Fruit fly (Drosophila melanogaster) whole organism, embryonic: Measurements from ENCODE around the gene CG16813.

Experiments used
- Aef1 ChIP-seq: fragments of 200-800 bp; sonication (Bioruptor generic); IDR thresholded peaks from 3 replicates; pipeline ENCODE4 v1.3.6; 2022; ENCODE audit warnings: missing biosample characterization, missing genetic modification characterization
- Bteb2 ChIP-seq: fragments of 200-800 bp; sonication (Bioruptor generic); optimal IDR thresholded peaks from 2 replicates; lab custom pipeline; 2016; ENCODE audit warnings: missing biosample characterization, missing genetic modification characterization
- CG10321 ChIP-seq: fragments of 200-800 bp; sonication (Bioruptor generic); IDR thresholded peaks from 2 replicates; pipeline ENCODE4 v1.3.6; 2022; ENCODE audit warnings: missing biosample characterization, missing genetic modification characterization
- CG11085 ChIP-seq: fragments of 200-800 bp; sonication (Bioruptor generic); IDR thresholded peaks from 2 replicates; pipeline ENCODE4 v1.3.6; 2022; ENCODE audit warnings: missing biosample characterization, missing genetic modification characterization
- CG11093 ChIP-seq: fragments of 200-800 bp; sonication (Bioruptor generic); IDR thresholded peaks from 3 replicates; pipeline ENCODE4 v1.3.6; 2022; ENCODE audit warnings: missing biosample characterization, missing genetic modification characterization
- CG12942 ChIP-seq: fragments of 200-800 bp; sonication (Bioruptor generic); optimal IDR thresholded peaks from 3 replicates; lab custom pipeline; 2016; ENCODE audit warnings: missing biosample characterization, missing genetic modification characterization
- CG14050 ChIP-seq: fragments of 200-800 bp; sonication (Bioruptor generic); IDR thresholded peaks from 3 replicates; pipeline ENCODE4 v1.3.6; 2022; ENCODE audit warnings: missing biosample characterization, missing genetic modification characterization
- CG14860 ChIP-seq: fragments of 200-800 bp; sonication (Bioruptor generic); IDR thresholded peaks from 3 replicates; pipeline ENCODE4 v1.3.6; 2022; ENCODE audit warnings: missing biosample characterization, missing genetic modification characterization; ENCODE audit not compliant: partially characterized antibody
- CG1529 ChIP-seq: fragments of 200-800 bp; sonication (Bioruptor generic); optimal IDR thresholded peaks from 3 replicates; lab custom pipeline; 2018; ENCODE audit warnings: missing biosample characterization, missing genetic modification characterization
- CG16813 ChIP-seq: fragments of 200-800 bp; sonication (Bioruptor generic); IDR thresholded peaks from 3 replicates; pipeline ENCODE4 v1.3.6; 2022; ENCODE audit warnings: missing biosample characterization, missing genetic modification characterization; ENCODE audit not compliant: partially characterized antibody
- CG2875 ChIP-seq: fragments of 200-800 bp; sonication (Bioruptor generic); optimal IDR thresholded peaks from 2 replicates; lab custom pipeline; 2017; ENCODE audit warnings: missing biosample characterization, mild to moderate bottlenecking, missing genetic modification characterization, missing genetic modification reagents
- CG30020 ChIP-seq: fragments of 200-800 bp; optimal IDR thresholded peaks from 2 replicates; lab custom pipeline; 2019; ENCODE audit warnings: missing biosample characterization, mild to moderate bottlenecking, missing genetic modification characterization, moderate library complexity
- CG30431 ChIP-seq: fragments of 200-800 bp; sonication (Bioruptor generic); optimal IDR thresholded peaks from 2 replicates; lab custom pipeline; 2017; ENCODE audit warnings: missing biosample characterization, missing genetic modification characterization
- CG33213 ChIP-seq: fragments of 200-800 bp; sonication (Bioruptor generic); optimal IDR thresholded peaks from 3 replicates; lab custom pipeline; 2016; ENCODE audit warnings: missing biosample characterization, missing genetic modification characterization
- CG4404 ChIP-seq: fragments of 200-800 bp; sonication (Bioruptor generic); IDR thresholded peaks from 2 replicates; pipeline ENCODE4 v1.3.6; 2022; ENCODE audit warnings: missing biosample characterization, missing genetic modification characterization
- CG4730 ChIP-seq: fragments of 200-800 bp; sonication (Bioruptor generic); IDR thresholded peaks from 2 replicates; pipeline ENCODE4 v1.3.6; 2022; ENCODE audit warnings: missing biosample characterization, missing genetic modification characterization
- CG5245 ChIP-seq: fragments of 200-800 bp; sonication (Bioruptor generic); optimal IDR thresholded peaks from 3 replicates; lab custom pipeline; 2016; ENCODE audit warnings: missing biosample characterization, missing genetic modification characterization
- CG7372 ChIP-seq: fragments of 200-800 bp; sonication (Bioruptor generic); IDR thresholded peaks from 2 replicates; pipeline ENCODE4 v1.3.6; 2022; ENCODE audit warnings: missing biosample characterization, missing genetic modification characterization
- CG8478 ChIP-seq: fragments of >200 bp; optimal IDR thresholded peaks from 2 replicates; lab custom pipeline; 2018
- CG8924 ChIP-seq: fragments of 200-800 bp; optimal IDR thresholded peaks from 3 replicates; lab custom pipeline; 2019; ENCODE audit warnings: missing biosample characterization, mild to moderate bottlenecking, missing genetic modification characterization, moderate library complexity
- CG9817 ChIP-seq: fragments of 200-800 bp; sonication (Bioruptor generic); optimal IDR thresholded peaks from 2 replicates; lab custom pipeline; 2018; ENCODE audit warnings: missing biosample characterization, mild to moderate bottlenecking, missing genetic modification characterization, moderate library complexity
- CG9932 ChIP-seq: fragments of 200-800 bp; sonication (Bioruptor generic); IDR thresholded peaks from 2 replicates; pipeline ENCODE4 v1.3.6; 2022; ENCODE audit warnings: missing biosample characterization, missing genetic modification characterization
- Chrac-16 ChIP-seq: fragments of 200-800 bp; sonication (Bioruptor generic); optimal IDR thresholded peaks from 3 replicates; lab custom pipeline; 2016; ENCODE audit warnings: missing biosample characterization, missing genetic modification characterization
- Dek ChIP-seq: fragments of 200-800 bp; sonication (Bioruptor generic); optimal IDR thresholded peaks from 3 replicates; lab custom pipeline; 2019; ENCODE audit warnings: missing biosample characterization, mild to moderate bottlenecking, missing genetic modification characterization, moderate library complexity
- E2f1 ChIP-seq: fragments of 200-800 bp; sonication (Bioruptor generic); IDR thresholded peaks from 2 replicates; pipeline ENCODE4 v1.3.6; 2022; ENCODE audit warnings: missing biosample characterization, missing genetic modification characterization
- Fer2 ChIP-seq: fragments of 200-800 bp; sonication (Bioruptor generic); optimal IDR thresholded peaks from 2 replicates; lab custom pipeline; 2018; ENCODE audit warnings: missing biosample characterization, mild to moderate bottlenecking, missing genetic modification characterization, moderate library complexity
- HLH3B ChIP-seq: fragments of 200-800 bp; sonication (Bioruptor generic); IDR thresholded peaks from 2 replicates; pipeline ENCODE4 v1.3.6; 2022; ENCODE audit warnings: missing biosample characterization, missing genetic modification characterization
- Nf-YB ChIP-seq: fragments of 200-800 bp; sonication (Bioruptor generic); optimal IDR thresholded peaks from 3 replicates; lab custom pipeline; 2019; ENCODE audit warnings: missing biosample characterization, mild to moderate bottlenecking, missing genetic modification characterization, moderate library complexity
- NfI ChIP-seq: fragments of 200-800 bp; sonication (Bioruptor generic); optimal IDR thresholded peaks from 3 replicates; lab custom pipeline; 2018; ENCODE audit warnings: missing biosample characterization, mild to moderate bottlenecking, missing genetic modification characterization, moderate library complexity
- Rx ChIP-seq: fragments of 200-800 bp; sonication (Bioruptor generic); IDR thresholded peaks from 2 replicates; pipeline ENCODE4 v1.3.6; 2022; ENCODE audit warnings: missing biosample characterization, missing genetic modification characterization
- Scr ChIP-seq: fragments of 200-800 bp; sonication (Bioruptor generic); IDR thresholded peaks from 2 replicates; pipeline ENCODE4 v1.3.6; 2022; ENCODE audit warnings: missing biosample characterization, missing genetic modification characterization; ENCODE audit not compliant: partially characterized antibody
- Spps ChIP-seq: fragments of 200-800 bp; sonication (Bioruptor generic); optimal IDR thresholded peaks from 2 replicates; lab custom pipeline; 2018; ENCODE audit warnings: missing biosample characterization, mild to moderate bottlenecking, missing genetic modification characterization
- YL-1 ChIP-seq: fragments of 200-800 bp; sonication (Bioruptor generic); optimal IDR thresholded peaks from 3 replicates; lab custom pipeline; 2017; ENCODE audit warnings: missing biosample characterization, mild to moderate bottlenecking, missing genetic modification characterization
- ash1 ChIP-seq: fragments of 200-800 bp; sonication (Bioruptor generic); optimal IDR thresholded peaks from 2 replicates; lab custom pipeline; 2018; ENCODE audit warnings: missing biosample characterization, mild to moderate bottlenecking, missing genetic modification characterization
- az2 ChIP-seq: fragments of 200-800 bp; sonication (Bioruptor generic); optimal IDR thresholded peaks from 3 replicates; lab custom pipeline; 2016; ENCODE audit warnings: missing biosample characterization, missing genetic modification characterization
- bsh ChIP-seq, 2 experiments: fragments of 200-800 bp; sonication (Bioruptor generic); optimal IDR thresholded peaks; 2 replicates each; lab custom pipeline; 2017 to 2018; ENCODE audit warnings: mild to moderate bottlenecking in 2 of 2, missing biosample characterization in 2 of 2, missing genetic modification characterization in 2 of 2, moderate library complexity in 1 of 2
- chinmo ChIP-seq: fragments of 200-800 bp; sonication (Bioruptor generic); IDR thresholded peaks from 4 replicates; pipeline ENCODE4 v1.3.6; 2022; ENCODE audit warnings: missing biosample characterization, missing genetic modification characterization; ENCODE audit not compliant: partially characterized antibody
- ci ChIP-seq: fragments of 200-800 bp; sonication (Bioruptor generic); IDR thresholded peaks from 3 replicates; pipeline ENCODE4 v1.3.6; 2022; ENCODE audit warnings: missing biosample characterization, missing genetic modification characterization
- dpn ChIP-seq, 2 experiments: fragments of 200-800 bp; sonication (Bioruptor generic); optimal IDR thresholded peaks; 3 replicates each; lab custom pipeline; 2016; ENCODE audit warnings: missing biosample characterization in 2 of 2, missing genetic modification characterization in 2 of 2
- hbn ChIP-seq: fragments of 200-800 bp; sonication (Bioruptor generic); IDR thresholded peaks from 2 replicates; pipeline ENCODE4 v1.3.6; 2022; ENCODE audit warnings: missing biosample characterization, missing genetic modification characterization; ENCODE audit not compliant: partially characterized antibody
- her ChIP-seq: fragments of 200-800 bp; sonication (Bioruptor generic); optimal IDR thresholded peaks from 2 replicates; lab custom pipeline; 2016; ENCODE audit warnings: missing biosample characterization, missing genetic modification characterization
- inv ChIP-seq: fragments of 200-800 bp; sonication (Bioruptor generic); IDR thresholded peaks from 2 replicates; pipeline ENCODE4 v1.3.6; 2022; ENCODE audit warnings: missing biosample characterization, missing genetic modification characterization; ENCODE audit not compliant: partially characterized antibody
- knrl ChIP-seq: fragments of 200-800 bp; sonication (Bioruptor generic); IDR thresholded peaks from 3 replicates; pipeline ENCODE4 v1.3.6; 2022; ENCODE audit warnings: missing biosample characterization, missing genetic modification characterization; ENCODE audit not compliant: partially characterized antibody
- lbe ChIP-seq: fragments of 200-800 bp; sonication (Bioruptor generic); optimal IDR thresholded peaks from 2 replicates; lab custom pipeline; 2016; ENCODE audit warnings: missing biosample characterization, mild to moderate bottlenecking, missing genetic modification characterization
- otp ChIP-seq: fragments of 200-800 bp; sonication (Bioruptor generic); IDR thresholded peaks from 3 replicates; pipeline ENCODE4, ENCODE4 v1.3.6; 2022; ENCODE audit warnings: missing biosample characterization, missing genetic modification characterization
- pros ChIP-seq: fragments of 200-800 bp; sonication (Bioruptor generic); optimal IDR thresholded peaks from 3 replicates; lab custom pipeline; 2019; ENCODE audit warnings: missing biosample characterization, mild to moderate bottlenecking, missing genetic modification characterization, moderate library complexity
- pzg ChIP-seq: fragments of 200-800 bp; sonication (Bioruptor generic); optimal IDR thresholded peaks from 3 replicates; lab custom pipeline; 2018; ENCODE audit warnings: missing biosample characterization, mild to moderate bottlenecking, missing genetic modification characterization, moderate library complexity
- ranshi ChIP-seq: fragments of 200-800 bp; sonication (Bioruptor generic); IDR thresholded peaks from 2 replicates; pipeline ENCODE4 v1.3.6; 2022; ENCODE audit warnings: missing biosample characterization, missing genetic modification characterization
- sna ChIP-seq: fragments of 200-800 bp; sonication (Bioruptor generic); IDR thresholded peaks from 2 replicates; pipeline ENCODE4 v1.3.6; 2022; ENCODE audit warnings: missing biosample characterization, missing genetic modification characterization; ENCODE audit not compliant: partially characterized antibody

CG16813 gene

dm6 chr2L:13219281-13220092, 7.8 kb upstream of the CG16813 start, which contains the start of the genes CG9426 and mRF1 (continued):
- no peak for TF ChIP-seq NfI (GFP tag; lab: Kevin White, UChicago)
- no peak for TF ChIP-seq ash1
- peak; percentile 96 for TF ChIP-seq knrl
- TF ChIP-seq Spps (tag; lab: Kevin White, UChicago), result no peak
- TF ChIP-seq CG4730 (GFP tag; lab: Robert Waterston, UW), result no peak
- TF ChIP-seq YL-1, result peak; percentile 93
- TF ChIP-seq E2f1 (GFP tag; lab: Robert Waterston, UW), result no peak
- TF ChIP-seq az2, result no peak
- no peak for TF ChIP-seq Fer2 (tag; lab: Kevin White, UChicago)
- TF ChIP-seq pzg (GFP tag; lab: Kevin White, UChicago), result peak; percentile 81
- peak; percentile 22 for TF ChIP-seq her (GFP tag; lab: Kevin White, UChicago)
- TF ChIP-seq hbn (GFP tag; lab: Robert Waterston, UW), result peak; percentile 95
- TF ChIP-seq CG9817 (tag; lab: Kevin White, UChicago), result no peak
- peak; percentile 13 for TF ChIP-seq CG33213 (GFP tag; lab: Kevin White, UChicago)
- TF ChIP-seq dpn (GFP tag; optimal IDR thresholded peaks at IDR 0.05; lab: Kevin White, UChicago), result peak; percentile 17 to 24
- TF ChIP-seq CG1529 (GFP tag; lab: Kevin White, UChicago), result no peak
- no peak for TF ChIP-seq ranshi (GFP tag; lab: Robert Waterston, UW)
- TF ChIP-seq sna, result peak; percentile 95
- TF ChIP-seq inv, result peak; percentile 96
- TF ChIP-seq CG2875 (GFP tag; lab: Kevin White, UChicago), result no peak
- peak; percentile 21 for TF ChIP-seq Bteb2 (GFP tag; lab: Kevin White, UChicago)
- no peak for TF ChIP-seq bsh (GFP tag; optimal IDR thresholded peaks at IDR 0.05; lab: Kevin White, UChicago)
- no peak for TF ChIP-seq otp
- peak; percentile 32; the same call in 1 of the 3 replicates for TF ChIP-seq Aef1 (GFP tag; lab: Robert Waterston, UW)
- TF ChIP-seq CG9932 (GFP tag; lab: Robert Waterston, UW), result peak; percentile 66; the same call in 1 of the 2 replicates
- TF ChIP-seq Rx (GFP tag; lab: Robert Waterston, UW), result no peak
- peak; percentile 62 for TF ChIP-seq CG8924 (tag; lab: Kevin White, UChicago)
- no peak for TF ChIP-seq CG7372 (GFP tag; lab: Robert Waterston, UW)
- peak; percentile 84 for TF ChIP-seq Nf-YB
- no peak for TF ChIP-seq CG10321 (GFP tag; lab: Robert Waterston, UW)
- no peak for TF ChIP-seq Chrac-16 (GFP tag; lab: Kevin White, UChicago)
- TF ChIP-seq CG14050 (GFP tag; lab: Robert Waterston, UW), result no peak
- no peak for TF ChIP-seq CG8478 (lab: Kevin White, UChicago)
- TF ChIP-seq Dek (tag; lab: Kevin White, UChicago), result no peak
- no peak for TF ChIP-seq CG11085 (GFP tag; lab: Robert Waterston, UW)
- TF ChIP-seq CG30020 (tag; lab: Kevin White, UChicago), result peak; percentile 51
- peak; percentile 94 for TF ChIP-seq CG14860 (GFP tag; lab: Robert Waterston, UW)
- TF ChIP-seq lbe (GFP tag; lab: Kevin White, UChicago), result peak; percentile 34
- TF ChIP-seq CG12942, result no peak
- TF ChIP-seq ci, result no peak
- no peak for TF ChIP-seq CG11093 (GFP tag; lab: Robert Waterston, UW)
- TF ChIP-seq pros (GFP tag; lab: Kevin White, UChicago), result no peak
- no peak for TF ChIP-seq CG4404 (GFP tag; lab: Robert Waterston, UW)
- TF ChIP-seq chinmo (GFP tag; lab: Robert Waterston, UW), result peak; percentile 98
- peak; percentile 97 for TF ChIP-seq Scr (GFP tag; lab: Robert Waterston, UW)
- TF ChIP-seq CG5245, result no peak
- no peak for TF ChIP-seq HLH3B (GFP tag; lab: Robert Waterston, UW)
- TF ChIP-seq CG30431 (GFP tag; lab: Kevin White, UChicago), result no peak
- TF ChIP-seq CG16813 (GFP tag; lab: Robert Waterston, UW), result peak; percentile 100
